Worm (Caenorhabditis elegans): ENCODE data around the gene F18H3.4.

- TF ChIP-seq flt-1 (GFP tag; IDR thresholded peaks at IDR 0.05) (no peak), T22C8.4 (GFP tag; IDR thresholded peaks at IDR 0.05) (no peak), ztf-29 (GFP tag; IDR thresholded peaks at IDR 0.05) (no peak), ztf-23 (GFP tag; IDR thresholded peaks at IDR 0.05) (no peak), tab-1 (GFP tag; IDR thresholded peaks at IDR 0.05) (no peak), cog-1 (tag; optimal IDR thresholded peaks at IDR 0.05) (no peak), ref-1 (GFP tag; conservative IDR thresholded peaks at IDR 0.05) (no peak)
These were observed 22.4 kb upstream of the F18H3.4 start for ce11 chrX:13506493-13506892.
